Fruit fly (Drosophila melanogaster): ENCODE data around the gene EMC2A.

EMC2A gene

DNA sequence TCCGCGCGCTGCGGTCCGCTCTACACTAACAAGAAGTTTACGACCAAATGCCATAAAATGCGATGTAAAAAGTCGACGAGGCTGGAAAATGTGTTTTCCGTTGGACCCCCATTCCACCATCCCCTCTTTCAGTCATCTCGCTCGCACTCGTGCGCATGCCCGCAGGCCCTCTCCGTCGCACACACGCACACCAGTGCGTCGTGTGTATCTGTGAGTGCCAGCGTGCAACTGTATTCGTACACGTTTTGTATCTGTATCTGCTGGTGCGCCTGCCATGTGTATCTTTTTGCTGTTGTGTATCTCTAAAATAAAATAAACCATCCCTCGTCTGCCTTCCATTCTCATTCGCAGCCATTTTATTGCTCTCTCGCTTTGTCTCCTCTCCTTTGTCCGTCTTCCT is 35.7 kb downstream of the EMC2A start (continued):
- TF ChIP-seq CG8388 (GFP tag; optimal IDR thresholded peaks at IDR 0.05) (no peak), BEAF-32 (GFP tag; optimal IDR thresholded peaks at IDR 0.05) (no peak), tin (GFP tag; optimal IDR thresholded peaks at IDR 0.05) (no peak), Abd-B (GFP tag; optimal IDR thresholded peaks at IDR 0.05) (peak; percentile 90), CG6683 (GFP tag; optimal IDR thresholded peaks at IDR 0.05) (no peak), nerfin-2 (GFP tag; IDR thresholded peaks at IDR 0.05; ENCODE audit: partially characterized antibody) (no peak), H2.0 (GFP tag; IDR thresholded peaks at IDR 0.05) (no peak), Ravus (GFP tag; IDR thresholded peaks at IDR 0.05) (no peak), row (GFP tag; IDR thresholded peaks at IDR 0.05) (0 out of 3 replicates have a peak, but pooled peaks have one; percentile 6), CG4730 (GFP tag; IDR thresholded peaks at IDR 0.05) (no peak), cas (GFP tag; IDR thresholded peaks at IDR 0.05) (no peak), fu2 (GFP tag; optimal IDR thresholded peaks at IDR 0.05) (no peak), CG7745 (tag; optimal IDR thresholded peaks at IDR 0.05) (no peak), CG7556 (GFP tag; optimal IDR thresholded peaks at IDR 0.05) (no peak), twi (tag; optimal IDR thresholded peaks at IDR 0.05) (peak; percentile 94), Bteb2 (GFP tag; optimal IDR thresholded peaks at IDR 0.05) (no peak), CG30403 (GFP tag; optimal IDR thresholded peaks at IDR 0.05) (no peak), seq (GFP tag; IDR thresholded peaks at IDR 0.05) (peak; percentile 82), Deaf1 (tag; optimal IDR thresholded peaks at IDR 0.05) (peak; percentile 43), Trl (optimal IDR thresholded peaks at IDR 0.05) (no peak), Trl (GFP tag; optimal IDR thresholded peaks at IDR 0.05) (no peak), CG32772 (GFP tag; IDR thresholded peaks at IDR 0.05) (no peak), ewg (GFP tag; optimal IDR thresholded peaks at IDR 0.05) (peak; percentile 90), CG11560 (tag; IDR thresholded peaks at IDR 0.05) (no peak), CG13424 (tag; optimal IDR thresholded peaks at IDR 0.05) (no peak), CG18764 (GFP tag; optimal IDR thresholded peaks at IDR 0.05) (no peak), CG30020 (tag; optimal IDR thresholded peaks at IDR 0.05) (no peak), CG12071 (GFP tag; optimal IDR thresholded peaks at IDR 0.05) (no peak), CG12744 (GFP tag; optimal IDR thresholded peaks at IDR 0.05) (no peak), CG14710 (tag; optimal IDR thresholded peaks at IDR 0.05) (no peak), yki (optimal IDR thresholded peaks at IDR 0.05) (no peak), Stat92E (GFP tag; optimal IDR thresholded peaks at IDR 0.05) (no peak), CG15479 (GFP tag; optimal IDR thresholded peaks at IDR 0.05) (no peak), chinmo (GFP tag; IDR thresholded peaks at IDR 0.05; ENCODE audit: partially characterized antibody) (0 out of 4 replicates have a peak, but pooled peaks have one; percentile 44), abd-A (tag; optimal IDR thresholded peaks at IDR 0.05) (no peak), CG4328 (GFP tag; optimal IDR thresholded peaks at IDR 0.05) (no peak), run (tag; optimal IDR thresholded peaks at IDR 0.05) (no peak), ara (GFP tag; IDR thresholded peaks at IDR 0.05) (0 out of 2 replicates have a peak, but pooled peaks have one; percentile 12), Hmr (GFP tag; optimal IDR thresholded peaks at IDR 0.05) (no peak), CG10321 (GFP tag; IDR thresholded peaks at IDR 0.05) (peak; percentile 66), Hand (GFP tag; optimal IDR thresholded peaks at IDR 0.05) (no peak), toy (GFP tag; IDR thresholded peaks at IDR 0.05) (no peak), CG7372 (GFP tag; IDR thresholded peaks at IDR 0.05) (no peak), CG15696 (tag; optimal IDR thresholded peaks at IDR 0.05) (no peak), bigmax (GFP tag; optimal IDR thresholded peaks at IDR 0.05) (no peak), ci (GFP tag; IDR thresholded peaks at IDR 0.05) (no peak), gem (tag; optimal IDR thresholded peaks at IDR 0.05) (no peak), CG7271 (tag; optimal IDR thresholded peaks at IDR 0.05) (no peak), tll (GFP tag; optimal IDR thresholded peaks at IDR 0.05) (peak in 1 of 2 experiments; percentile 1), fd96Cb (tag; optimal IDR thresholded peaks at IDR 0.05) (no peak), unc-4 (GFP tag; IDR thresholded peaks at IDR 0.05; ENCODE audit: partially characterized antibody) (no peak)
